Worm (Caenorhabditis elegans): ENCODE results near the gene srh-76.

DNA sequence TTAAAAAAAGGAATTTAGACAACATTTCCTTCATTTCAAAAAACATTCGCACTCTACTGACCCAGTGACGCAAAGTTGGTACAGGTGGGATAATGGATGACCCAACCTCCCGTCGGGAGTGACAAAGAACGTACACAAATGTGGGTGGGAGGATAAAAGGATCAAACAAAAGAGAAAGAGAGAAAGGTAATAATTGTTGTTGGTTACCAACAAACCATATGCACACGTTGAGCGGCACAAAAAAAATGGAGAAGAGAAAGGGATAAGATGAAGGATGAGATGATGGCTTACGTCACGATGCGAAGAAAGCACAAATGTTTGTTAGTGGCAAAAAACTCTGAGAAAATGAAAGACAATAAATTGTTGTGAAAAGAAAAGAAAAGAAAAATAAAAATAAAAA lies 18.0 kb downstream of the srh-76 start:
- TF ChIP-seq ama-1 (optimal IDR thresholded peaks at IDR 0.05) (no peak), ama-1 (GFP tag; optimal IDR thresholded peaks at IDR 0.05) (no peak), ets-4 (GFP tag; optimal IDR thresholded peaks at IDR 0.05) (no peak), ztf-28 (GFP tag; IDR thresholded peaks at IDR 0.05) (no peak), unc-130 (GFP tag; optimal IDR thresholded peaks at IDR 0.05) (no peak), lag-1 (GFP tag; IDR thresholded peaks at IDR 0.05) (no peak), hlh-12 (tag; optimal IDR thresholded peaks at IDR 0.05) (no peak), him-1 (tag; optimal IDR thresholded peaks at IDR 0.05) (no peak), ekl-4 (GFP tag; IDR thresholded peaks at IDR 0.05) (no peak), nhr-90 (tag; optimal IDR thresholded peaks at IDR 0.05) (no peak), madf-10 (tag; optimal IDR thresholded peaks at IDR 0.05) (no peak), tbx-9 (tag; optimal IDR thresholded peaks at IDR 0.05; ENCODE audit: borderline replicate concordance) (no peak)
